Fruit fly (Drosophila melanogaster): ENCODE data around the gene Kif19A.

The Kif19A gene

dm6 chr3R:14122347-14122812 lies 4.1 kb upstream of the Kif19A start, which contains the start of the genes Abi and twf (continued):
- no peak for TF ChIP-seq TFAM (GFP tag; optimal IDR thresholded peaks at IDR 0.05)
- TF ChIP-seq Ptx1 (GFP tag; IDR thresholded peaks at IDR 0.05) = peak; percentile 71
- TF ChIP-seq CG8089 (GFP tag; optimal IDR thresholded peaks at IDR 0.05) = peak; percentile 16
- TF ChIP-seq CTCF (GFP tag; optimal IDR thresholded peaks at IDR 0.05) = no peak
- TF ChIP-seq tio (GFP tag; optimal IDR thresholded peaks at IDR 0.05) = peak; percentile 59
- peak; percentile 5 for TF ChIP-seq Deaf1 (tag; optimal IDR thresholded peaks at IDR 0.05)
- peak; percentile 45 for TF ChIP-seq Nf-YB (GFP tag; optimal IDR thresholded peaks at IDR 0.05)
- TF ChIP-seq CG7963 (GFP tag; IDR thresholded peaks at IDR 0.05; ENCODE audit: partially characterized antibody) = no peak
- TF ChIP-seq pum (GFP tag; optimal IDR thresholded peaks at IDR 0.05) = peak; percentile 45
- TF ChIP-seq CG17568 (GFP tag; optimal IDR thresholded peaks at IDR 0.05) = peak; percentile 2
- TF ChIP-seq sna (GFP tag; IDR thresholded peaks at IDR 0.05; ENCODE audit: partially characterized antibody) = no peak
- no peak for TF ChIP-seq so (GFP tag; IDR thresholded peaks at IDR 0.05)
- TF ChIP-seq row (GFP tag; IDR thresholded peaks at IDR 0.05) = peak; percentile 82
- TF ChIP-seq CG8478 (optimal IDR thresholded peaks at IDR 0.05) = no peak
- TF ChIP-seq dm (GFP tag; optimal IDR thresholded peaks at IDR 0.05) = peak; percentile 17
- TF ChIP-seq CG18011 (GFP tag; optimal IDR thresholded peaks at IDR 0.05) = peak; percentile 59
- peak; percentile 81 for TF ChIP-seq CG9932 (GFP tag; IDR thresholded peaks at IDR 0.05)
- peak; percentile 13 for TF ChIP-seq tap (tag; optimal IDR thresholded peaks at IDR 0.05)
- TF ChIP-seq CG2116 (GFP tag; optimal IDR thresholded peaks at IDR 0.05) = peak; percentile 77
- no peak for TF ChIP-seq Bgb (GFP tag; IDR thresholded peaks at IDR 0.05; ENCODE audit: partially characterized antibody)
- TF ChIP-seq MESR4 (GFP tag; optimal IDR thresholded peaks at IDR 0.05) = peak; percentile 24
- peak; percentile 40; the same call in 1 of the 3 replicates for TF ChIP-seq CG14050 (GFP tag; IDR thresholded peaks at IDR 0.05)
- peak; percentile 15 for TF ChIP-seq Dp (GFP tag; optimal IDR thresholded peaks at IDR 0.05)
- TF ChIP-seq CG6765 (GFP tag; optimal IDR thresholded peaks at IDR 0.05) = no peak
- TF ChIP-seq CG9437 (GFP tag; optimal IDR thresholded peaks at IDR 0.05) = peak; percentile 56
- peak; percentile 29 for TF ChIP-seq CG33213 (GFP tag; optimal IDR thresholded peaks at IDR 0.05)
- TF ChIP-seq HLH3B (GFP tag; IDR thresholded peaks at IDR 0.05) = peak; percentile 45
- no peak for TF ChIP-seq Ravus (GFP tag; IDR thresholded peaks at IDR 0.05)
- peak; percentile 80 for TF ChIP-seq CG12659 (GFP tag; optimal IDR thresholded peaks at IDR 0.05)
- TF ChIP-seq crol (GFP tag; IDR thresholded peaks at IDR 0.05) = no peak
- TF ChIP-seq chm (GFP tag; IDR thresholded peaks at IDR 0.05) = no peak
- TF ChIP-seq dmrt11E (tag; optimal IDR thresholded peaks at IDR 0.05) = peak; percentile 65
- TF ChIP-seq CG2202 (tag; optimal IDR thresholded peaks at IDR 0.05) = peak; percentile 22
- TF ChIP-seq klu (GFP tag; IDR thresholded peaks at IDR 0.05) = peak; percentile 46; the same call in 1 of the 2 replicates
- TF ChIP-seq stwl (tag; optimal IDR thresholded peaks at IDR 0.05) = peak; percentile 79
- TF ChIP-seq CG4617 (GFP tag; optimal IDR thresholded peaks at IDR 0.05; ENCODE audit: borderline replicate concordance) = peak; percentile 97
- TF ChIP-seq luna (GFP tag; optimal IDR thresholded peaks at IDR 0.05) = no peak
- TF ChIP-seq CG3407 (GFP tag; optimal IDR thresholded peaks at IDR 0.05) = peak; percentile 43
- TF ChIP-seq Camta (GFP tag; optimal IDR thresholded peaks at IDR 0.05) = peak; percentile 64
- 0 out of 2 replicates have a peak, but pooled peaks have one; percentile 34 for TF ChIP-seq nerfin-2 (GFP tag; IDR thresholded peaks at IDR 0.05; ENCODE audit: partially characterized antibody)
- TF ChIP-seq CG11696 (GFP tag; IDR thresholded peaks at IDR 0.05) = no peak
- TF ChIP-seq tll (GFP tag; optimal IDR thresholded peaks at IDR 0.05) = no peak
- TF ChIP-seq CG3838 (GFP tag; optimal IDR thresholded peaks at IDR 0.05) = peak; percentile 11
- TF ChIP-seq CG31224 (GFP tag; IDR thresholded peaks at IDR 0.05) = peak; percentile 33; the same call in 1 of the 2 replicates
- peak; percentile 74 for TF ChIP-seq CG13775 (GFP tag; optimal IDR thresholded peaks at IDR 0.05)
- peak; percentile 22 for TF ChIP-seq Mes4 (GFP tag; optimal IDR thresholded peaks at IDR 0.05)
- no peak for TF ChIP-seq wek (GFP tag; optimal IDR thresholded peaks at IDR 0.05)
- TF ChIP-seq maf-S (GFP tag; optimal IDR thresholded peaks at IDR 0.05) = peak; percentile 63
- no peak for TF ChIP-seq cas (GFP tag; IDR thresholded peaks at IDR 0.05)
- peak; percentile 47 for TF ChIP-seq Oli (tag; optimal IDR thresholded peaks at IDR 0.05)
- peak; percentile 34 for TF ChIP-seq BEAF-32 (GFP tag; optimal IDR thresholded peaks at IDR 0.05)
